Fruit fly (Drosophila melanogaster) whole organism, embryonic: ENCODE data around the gene CG4271.

Experiments used
- CG11456 ChIP-seq: fragments of 200-800 bp; sonication (Bioruptor generic); IDR thresholded peaks from 3 replicates; pipeline ENCODE4 v1.3.6; 2022; ENCODE audit warnings: missing biosample characterization, missing genetic modification characterization
- CG11504 ChIP-seq: fragments of 200-800 bp; sonication (Bioruptor generic); optimal IDR thresholded peaks from 3 replicates; lab custom pipeline; 2019; ENCODE audit warnings: missing biosample characterization, mild to moderate bottlenecking, missing genetic modification characterization, moderate library complexity

DNA sequence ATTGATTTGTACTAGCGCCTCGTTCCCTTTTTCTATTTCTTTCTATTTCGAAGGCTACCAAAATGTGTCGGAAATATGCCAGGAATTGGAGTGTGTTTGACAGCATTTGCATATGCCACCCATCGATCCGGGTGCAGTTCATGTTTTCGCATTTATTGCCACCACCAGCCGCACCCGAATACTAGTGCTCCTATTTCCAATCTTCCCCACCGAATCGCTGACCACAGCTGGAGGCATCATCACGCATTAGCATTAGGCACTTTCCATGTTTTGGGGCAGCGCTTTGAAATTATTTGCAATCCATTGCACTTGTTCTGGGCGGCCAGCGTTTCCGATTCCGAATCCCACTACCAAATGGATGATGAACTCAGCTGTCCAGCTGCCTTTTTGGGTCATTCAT, 2.8 kb downstream of the CG4271 start, which contains the start of gene CG42658:
- TF ChIP-seq CG11504 (no peak), CG11456 (GFP tag; lab: Robert Waterston, UW) (no peak)
